Worm (Caenorhabditis elegans): ENCODE measurements around the gene nhr-63.

- TF ChIP-seq rpc-1 (optimal IDR thresholded peaks at IDR 0.05) (no peak), rpc-1 (tag; optimal IDR thresholded peaks at IDR 0.05) (no peak), lsl-1 (GFP tag; optimal IDR thresholded peaks at IDR 0.05) (no peak), nhr-90 (tag; optimal IDR thresholded peaks at IDR 0.05) (no peak), ztf-28 (GFP tag; IDR thresholded peaks at IDR 0.05) (no peak), dpl-1 (GFP tag; optimal IDR thresholded peaks at IDR 0.05) (no peak)
These were observed 29.2 kb downstream of the nhr-63 start, which contains the start of gene T10C6.7 for ce11 chrV:16031571-16031970.
